Fruit fly (Drosophila melanogaster) whole organism, wandering third instar larva: ENCODE results near the gene Corp.
A peak's percentile ranks its signal among the peaks of the same experiment; 100 is the strongest.

Source experiments
- Hnf4 ChIP-seq: fragments of 200-800 bp; sonication (Bioruptor generic); optimal IDR thresholded peaks from 2 replicates; lab custom pipeline; 2016; ENCODE audit warnings: missing biosample characterization, mild to moderate bottlenecking, missing genetic modification characterization
- Myc ChIP-seq: fragments of >200 bp; optimal IDR thresholded peaks from 2 replicates; lab custom pipeline; 2017
- fru ChIP-seq: fragments of 200-800 bp; sonication (Bioruptor generic); optimal IDR thresholded peaks from 3 replicates; lab custom pipeline; 2016; ENCODE audit warnings: missing biosample characterization, mild to moderate bottlenecking, missing genetic modification characterization

Gene Corp

dm6 chrX:8227942-8228341 lies 43.3 kb downstream of the Corp start:
- peak; percentile 79 for TF ChIP-seq Myc (lab: Kevin White, UChicago)
- TF ChIP-seq fru = no peak
- no peak for TF ChIP-seq Hnf4
